Fruit fly (Drosophila melanogaster) Kc167 (cell line): ENCODE data around the gene CG13458.

ENCODE experiments used
- Myc ChIP-seq: fragments of >200 bp; optimal IDR thresholded peaks from 2 replicates; lab custom pipeline; 2017; ENCODE audit warnings: missing external identifiers
- Sin3A ChIP-seq: fragments of >200 bp; optimal IDR thresholded peaks from 2 replicates; lab custom pipeline; 2018; ENCODE audit warnings: missing external identifiers
- h ChIP-seq: fragments of >200 bp; optimal IDR thresholded peaks from 3 replicates; lab custom pipeline; 2018; ENCODE audit warnings: missing external identifiers
- insv ChIP-seq: fragments of >200 bp; optimal IDR thresholded peaks from 3 replicates; lab custom pipeline; 2018; ENCODE audit warnings: missing external identifiers
- psq ChIP-seq: fragments of >200 bp; optimal IDR thresholded peaks from 2 replicates; lab custom pipeline; 2017; ENCODE audit warnings: missing external identifiers
- ttk ChIP-seq: sonication (Bioruptor generic); optimal IDR thresholded peaks from 2 replicates; lab custom pipeline; 2017; ENCODE audit warnings: missing external identifiers

The CG13458 gene

DNA sequence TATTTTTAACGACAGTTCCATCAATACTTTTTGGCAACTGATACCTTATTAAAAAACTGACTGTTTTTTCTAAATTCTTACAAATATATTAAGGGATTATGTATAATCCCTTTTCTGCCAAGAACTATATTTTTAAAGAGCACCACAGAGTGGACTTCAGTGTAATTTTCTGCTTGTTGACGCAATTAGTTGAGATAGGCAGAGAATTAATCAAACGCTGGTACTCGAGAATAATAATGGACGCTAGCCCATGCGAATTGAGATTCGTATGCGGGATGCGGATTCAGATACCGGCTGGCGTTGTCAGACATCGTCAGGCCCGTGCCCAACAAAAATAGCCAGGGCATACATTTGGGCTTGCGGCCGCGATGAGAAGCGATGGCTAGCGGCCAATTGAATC is at the start of gene CG13458:
Gene CG13458 (plus strand): TSS at position 301 of the 400 bp plus-strand sequence.
- no peak for TF ChIP-seq insv
- no peak for TF ChIP-seq psq (lab: Kevin White, UChicago)
- no peak for TF ChIP-seq Myc
- TF ChIP-seq h (lab: Kevin White, UChicago) = no peak

- TF ChIP-seq Sin3A (lab: Kevin White, UChicago) = no peak
- no peak for TF ChIP-seq h (lab: Kevin White, UChicago)
- no peak for TF ChIP-seq insv
- TF ChIP-seq psq (lab: Kevin White, UChicago) = no peak
- TF ChIP-seq Myc = no peak
- TF ChIP-seq ttk (lab: Kevin White, UChicago) = no peak
Measured at dm6 chr3L:15064877-15065276, 48.5 kb upstream of the CG13458 start, which contains the start of gene Sytbeta. Sytbeta (minus strand) TSS chr3L:15064977.

DNA sequence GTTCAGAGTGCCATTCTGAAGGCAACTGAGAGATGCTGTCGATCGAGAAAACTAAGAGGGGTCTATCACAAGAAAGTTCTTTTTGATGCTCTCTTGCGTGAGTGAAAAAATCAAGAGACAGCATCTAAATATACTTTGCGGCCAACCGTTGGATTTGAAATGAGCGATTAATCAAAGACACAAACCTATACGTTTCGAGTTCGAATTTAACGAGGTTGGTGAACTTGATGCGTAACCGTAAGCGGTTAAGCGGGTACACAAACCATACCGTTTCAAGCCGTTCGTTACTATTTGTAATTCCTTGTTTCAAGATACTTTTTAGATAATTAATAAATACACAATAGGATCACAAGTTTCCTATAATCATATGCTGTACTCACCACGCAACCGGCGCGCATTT is 41.2 kb upstream of the CG13458 start:
- TF ChIP-seq ttk (lab: Kevin White, UChicago) (no peak), psq (lab: Kevin White, UChicago) (no peak), insv (no peak), Sin3A (lab: Kevin White, UChicago) (no peak), h (lab: Kevin White, UChicago) (no peak), Myc (no peak)

- TF ChIP-seq psq (lab: Kevin White, UChicago) (no peak), insv (no peak), ttk (lab: Kevin White, UChicago) (no peak), Sin3A (lab: Kevin White, UChicago) (no peak), Myc (no peak), h (lab: Kevin White, UChicago) (no peak)
Measured at dm6 chr3L:15073680-15074079, 39.7 kb upstream of the CG13458 start.

dm6 chr3L:15076380-15076779 is 37.0 kb upstream of the CG13458 start:
- TF ChIP-seq ttk (lab: Kevin White, UChicago) (no peak), Myc (no peak), h (lab: Kevin White, UChicago) (no peak), Sin3A (lab: Kevin White, UChicago) (no peak), insv (no peak), psq (lab: Kevin White, UChicago) (no peak)

DNA sequence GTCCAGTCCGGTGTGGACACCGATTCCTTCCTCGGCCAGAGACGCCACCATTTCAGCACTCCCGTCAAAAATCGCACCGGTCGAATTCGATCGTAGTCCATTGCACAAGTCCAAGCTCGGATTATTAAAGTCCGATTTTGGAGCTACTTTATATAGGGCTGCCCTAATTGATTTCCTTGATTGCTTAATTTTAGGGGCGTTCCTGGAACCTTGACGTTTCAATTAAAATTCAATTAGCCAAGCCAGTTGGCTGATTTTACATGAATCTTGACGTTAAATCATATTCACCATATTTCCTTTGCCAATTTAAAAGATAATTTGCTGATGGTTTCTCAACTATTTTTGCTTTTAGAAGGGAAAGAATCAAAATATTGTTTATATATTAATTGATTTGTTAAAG is 35.0 kb upstream of the CG13458 start, which contains the start of gene Or71a:
Gene Or71a (minus strand): TSS at position 101 of the 400 bp plus-strand sequence.
- TF ChIP-seq Sin3A (lab: Kevin White, UChicago) (no peak), ttk (lab: Kevin White, UChicago) (no peak), h (lab: Kevin White, UChicago) (no peak), Myc (no peak), insv (no peak), psq (lab: Kevin White, UChicago) (no peak)

- TF ChIP-seq ttk (lab: Kevin White, UChicago) = no peak
- TF ChIP-seq h (lab: Kevin White, UChicago) = no peak
- TF ChIP-seq Myc = no peak
- TF ChIP-seq Sin3A (lab: Kevin White, UChicago) = no peak
- TF ChIP-seq insv = no peak
- no peak for TF ChIP-seq psq (lab: Kevin White, UChicago)
Measured at dm6 chr3L:15079278-15079677, 34.1 kb upstream of the CG13458 start.

DNA sequence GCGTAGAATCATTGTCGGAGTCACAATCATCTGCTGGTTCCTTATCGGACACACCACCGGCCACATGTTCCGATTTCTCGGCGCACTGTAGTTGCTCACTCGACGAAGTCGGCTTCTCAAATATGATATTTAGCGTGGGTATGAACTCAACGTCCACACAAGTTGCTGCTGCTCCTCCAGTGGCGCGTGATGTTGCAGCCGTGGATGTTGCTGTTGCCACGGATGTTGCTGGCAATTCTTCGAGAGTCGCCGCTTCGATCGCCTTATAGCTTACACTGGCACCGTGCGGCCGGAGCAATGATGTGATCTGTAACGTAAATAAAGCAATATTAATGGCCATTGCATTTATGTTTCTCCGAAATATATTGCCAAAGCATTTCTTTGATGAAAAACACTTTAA is 29.1 kb upstream of the CG13458 start:
- TF ChIP-seq h (lab: Kevin White, UChicago) (no peak), Myc (no peak), Sin3A (lab: Kevin White, UChicago) (no peak), ttk (lab: Kevin White, UChicago) (no peak), insv (no peak), psq (lab: Kevin White, UChicago) (no peak)

dm6 chr3L:15088285-15088684 is 25.1 kb upstream of the CG13458 start:
- TF ChIP-seq ttk (lab: Kevin White, UChicago) (no peak), psq (lab: Kevin White, UChicago) (no peak), Myc (no peak), h (lab: Kevin White, UChicago) (no peak), Sin3A (lab: Kevin White, UChicago) (no peak), insv (no peak)

- TF ChIP-seq Sin3A (lab: Kevin White, UChicago) = no peak
Measured at dm6 chr3L:15089083-15089704, 24.2 kb upstream of the CG13458 start.

dm6 chr3L:15089887-15090679 is 23.3 kb upstream of the CG13458 start:
- TF ChIP-seq Myc (no peak), insv (no peak), h (lab: Kevin White, UChicago) (no peak), Sin3A (lab: Kevin White, UChicago) (no peak), psq (lab: Kevin White, UChicago) (no peak), ttk (lab: Kevin White, UChicago) (no peak)

- TF ChIP-seq insv (no peak), Myc (no peak), psq (lab: Kevin White, UChicago) (no peak), Sin3A (lab: Kevin White, UChicago) (no peak), h (lab: Kevin White, UChicago) (no peak), ttk (lab: Kevin White, UChicago) (no peak)
Measured at dm6 chr3L:15093929-15094588, 19.3 kb upstream of the CG13458 start.
